Fruit fly (Drosophila melanogaster) whole organism, embryonic: ENCODE data around the gene RpL4.

Experiments
- ATbp ChIP-seq: fragments of 200-800 bp; sonication (Bioruptor generic); optimal IDR thresholded peaks from 2 replicates; lab custom pipeline; 2017; ENCODE audit warnings: missing biosample characterization, mild to moderate bottlenecking, missing genetic modification characterization, missing genetic modification reagents
- Aef1 ChIP-seq: fragments of 200-800 bp; sonication (Bioruptor generic); IDR thresholded peaks from 3 replicates; pipeline ENCODE4 v1.3.6; 2022; ENCODE audit warnings: missing biosample characterization, missing genetic modification characterization
- Atf3 ChIP-seq: fragments of 200-800 bp; sonication (Bioruptor generic); optimal IDR thresholded peaks from 3 replicates; lab custom pipeline; 2016; ENCODE audit warnings: missing biosample characterization, missing genetic modification characterization
- BEAF-32 ChIP-seq: fragments of 200-800 bp; sonication (Bioruptor generic); optimal IDR thresholded peaks from 3 replicates; lab custom pipeline; 2017; ENCODE audit warnings: missing biosample characterization, missing genetic modification characterization, mild to moderate bottlenecking, moderate library complexity, missing genetic modification reagents
- CG10267 ChIP-seq: fragments of 200-800 bp; sonication (Bioruptor generic); optimal IDR thresholded peaks from 2 replicates; lab custom pipeline; 2018; ENCODE audit warnings: missing biosample characterization, mild to moderate bottlenecking, missing genetic modification characterization, moderate library complexity
- CG10979 ChIP-seq: fragments of 200-800 bp; sonication (Bioruptor generic); optimal IDR thresholded peaks from 2 replicates; lab custom pipeline; 2018; ENCODE audit warnings: missing biosample characterization, mild to moderate bottlenecking, missing genetic modification characterization, moderate library complexity
- CG12236 ChIP-seq: fragments of 200-800 bp; sonication (Bioruptor generic); optimal IDR thresholded peaks from 2 replicates; lab custom pipeline; 2016; ENCODE audit warnings: missing biosample characterization, missing genetic modification characterization
- CG17328 ChIP-seq: fragments of 200-800 bp; sonication (Bioruptor generic); IDR thresholded peaks from 2 replicates; pipeline ENCODE4 v1.3.6; 2022; ENCODE audit warnings: missing biosample characterization, missing genetic modification characterization
- CG30431 ChIP-seq: fragments of 200-800 bp; sonication (Bioruptor generic); optimal IDR thresholded peaks from 2 replicates; lab custom pipeline; 2017; ENCODE audit warnings: missing biosample characterization, missing genetic modification characterization
- CG3065 ChIP-seq: fragments of 200-800 bp; sonication (Bioruptor generic); optimal IDR thresholded peaks from 2 replicates; lab custom pipeline; 2016; ENCODE audit warnings: missing biosample characterization, missing genetic modification characterization
- CG31365 ChIP-seq: fragments of 200-800 bp; sonication (Bioruptor generic); optimal IDR thresholded peaks from 2 replicates; lab custom pipeline; 2018; ENCODE audit warnings: missing biosample characterization, mild to moderate bottlenecking, missing genetic modification characterization
- CG4617 ChIP-seq: fragments of 200-800 bp; sonication (Bioruptor generic); optimal IDR thresholded peaks from 3 replicates; lab custom pipeline; 2016; ENCODE audit warnings: missing biosample characterization, missing genetic modification characterization, borderline replicate concordance
- CG6254 ChIP-seq: fragments of 200-800 bp; sonication (Bioruptor generic); optimal IDR thresholded peaks from 3 replicates; lab custom pipeline; 2017; ENCODE audit warnings: mild to moderate bottlenecking, missing biosample characterization, missing genetic modification reagents, missing genetic modification characterization
- CG6654 ChIP-seq: fragments of 200-800 bp; sonication (Bioruptor generic); optimal IDR thresholded peaks from 2 replicates; lab custom pipeline; 2017; ENCODE audit warnings: missing biosample characterization, mild to moderate bottlenecking, missing genetic modification characterization
- CG6689 ChIP-seq: fragments of 200-800 bp; sonication (Bioruptor generic); IDR thresholded peaks from 2 replicates; pipeline ENCODE4 v1.3.6; 2022; ENCODE audit warnings: missing biosample characterization, missing genetic modification characterization
- CG7963 ChIP-seq: fragments of 200-800 bp; sonication (Bioruptor generic); IDR thresholded peaks from 3 replicates; pipeline ENCODE4 v1.3.6; 2022; ENCODE audit warnings: missing biosample characterization, missing genetic modification characterization; ENCODE audit not compliant: partially characterized antibody
- CG8290 ChIP-seq, 3 experiments: fragments of 200-800 bp; sonication (Bioruptor generic); optimal IDR thresholded peaks; 2 replicates each; lab custom pipeline; 2016 to 2019; ENCODE audit warnings: missing biosample characterization in 3 of 3, missing genetic modification characterization in 3 of 3, mild to moderate bottlenecking in 2 of 3, moderate library complexity in 1 of 3
- CG9437 ChIP-seq: fragments of 200-800 bp; sonication (Bioruptor generic); optimal IDR thresholded peaks from 2 replicates; lab custom pipeline; 2018; ENCODE audit warnings: missing biosample characterization, mild to moderate bottlenecking, missing genetic modification characterization
- CHES-1-like ChIP-seq: fragments of 200-800 bp; sonication (Bioruptor generic); optimal IDR thresholded peaks from 2 replicates; lab custom pipeline; 2016; ENCODE audit warnings: missing biosample characterization, missing genetic modification characterization
- Camta ChIP-seq: fragments of 200-800 bp; sonication (Bioruptor generic); optimal IDR thresholded peaks from 2 replicates; lab custom pipeline; 2016; ENCODE audit warnings: missing biosample characterization, missing genetic modification characterization
- CkIIα-i1 ChIP-seq: fragments of 200-800 bp; sonication (Bioruptor generic); IDR thresholded peaks from 2 replicates; pipeline ENCODE4 v1.3.6; 2022; ENCODE audit warnings: missing biosample characterization, missing genetic modification characterization
- Dfd ChIP-seq, 2 experiments: fragments of >200 bp; optimal IDR thresholded peaks; 2 replicates each; lab custom pipeline; 2017; ENCODE audit warnings: missing biosample characterization in 2 of 2, missing genetic modification characterization in 2 of 2
- Elba2 ChIP-seq: fragments of 200-800 bp; sonication (Bioruptor generic); optimal IDR thresholded peaks from 3 replicates; lab custom pipeline; 2016; ENCODE audit warnings: missing biosample characterization, missing genetic modification characterization
- Fer1 ChIP-seq: fragments of 200-800 bp; sonication (Bioruptor generic); optimal IDR thresholded peaks from 2 replicates; lab custom pipeline; 2017; ENCODE audit warnings: missing biosample characterization, mild to moderate bottlenecking, missing genetic modification characterization
- GATAe ChIP-seq: fragments of 200-800 bp; sonication (Bioruptor generic); conservative IDR thresholded peaks from 2 replicates; pipeline ENCODE4 v1.3.6; 2022; ENCODE audit warnings: missing biosample characterization, missing genetic modification characterization
- MBD-R2 ChIP-seq: fragments of 200-800 bp; sonication (Bioruptor generic); IDR thresholded peaks from 2 replicates; pipeline ENCODE4 v1.3.6; 2022; ENCODE audit warnings: missing biosample characterization, missing genetic modification characterization
- Mad ChIP-seq: fragments of 200-800 bp; sonication (Bioruptor generic); optimal IDR thresholded peaks from 2 replicates; lab custom pipeline; 2016; ENCODE audit warnings: missing biosample characterization, missing genetic modification characterization
- Med ChIP-seq: fragments of 200-800 bp; sonication (Bioruptor generic); peaks from one replicate; lab custom pipeline; 2016; ENCODE audit warnings: missing biosample characterization, missing genetic modification characterization, mild to moderate bottlenecking, inconsistent platforms, moderate library complexity
- Nf-YC ChIP-seq: fragments of 200-800 bp; optimal IDR thresholded peaks from 3 replicates; lab custom pipeline; 2019; ENCODE audit warnings: missing biosample characterization, mild to moderate bottlenecking, missing genetic modification characterization, moderate library complexity
- Pdp1 ChIP-seq, 2 experiments: fragments of 200-800 bp; sonication (Bioruptor generic); optimal IDR thresholded peaks; 3 replicates each; lab custom pipeline; 2016; ENCODE audit warnings: missing biosample characterization in 2 of 2, missing genetic modification characterization in 2 of 2, mild to moderate bottlenecking in 1 of 2, moderate library complexity in 1 of 2
- Ptx1 ChIP-seq: fragments of 200-800 bp; sonication (Bioruptor generic); IDR thresholded peaks from 2 replicates; pipeline ENCODE4 v1.3.6; 2022; ENCODE audit warnings: missing biosample characterization, missing genetic modification characterization
- ara ChIP-seq: fragments of 200-800 bp; sonication (Bioruptor generic); IDR thresholded peaks from 2 replicates; pipeline ENCODE4 v1.3.6; 2022; ENCODE audit warnings: missing biosample characterization, missing genetic modification characterization
- chif ChIP-seq, 2 experiments: fragments of 200-800 bp; sonication (Bioruptor generic); optimal IDR thresholded peaks; 3 replicates each; lab custom pipeline; 2016; ENCODE audit warnings: missing biosample characterization in 2 of 2, missing genetic modification characterization in 2 of 2
- disco-r ChIP-seq: fragments of 200-800 bp; sonication (Bioruptor generic); optimal IDR thresholded peaks from 2 replicates; lab custom pipeline; 2016; ENCODE audit warnings: missing biosample characterization, missing genetic modification characterization
- dpn ChIP-seq, 2 experiments: fragments of 200-800 bp; sonication (Bioruptor generic); optimal IDR thresholded peaks; 3 replicates each; lab custom pipeline; 2016; ENCODE audit warnings: missing biosample characterization in 2 of 2, missing genetic modification characterization in 2 of 2
- exex ChIP-seq: fragments of 200-800 bp; sonication (Bioruptor generic); optimal IDR thresholded peaks from 4 replicates; lab custom pipeline; 2018; ENCODE audit warnings: missing biosample characterization, mild to moderate bottlenecking, missing genetic modification characterization, moderate library complexity
- fru ChIP-seq: fragments of >200 bp; optimal IDR thresholded peaks from 2 replicates; lab custom pipeline; 2017
- gsb ChIP-seq: fragments of 200-800 bp; sonication (Bioruptor generic); IDR thresholded peaks from 2 replicates; pipeline ENCODE4 v1.3.6; 2022; ENCODE audit warnings: missing biosample characterization, missing genetic modification characterization
- jigr1 ChIP-seq: fragments of 200-800 bp; sonication (Bioruptor generic); IDR thresholded peaks from 3 replicates; pipeline ENCODE4 v1.3.6; 2022; ENCODE audit warnings: missing biosample characterization, missing genetic modification characterization
- lbe ChIP-seq: fragments of 200-800 bp; sonication (Bioruptor generic); optimal IDR thresholded peaks from 2 replicates; lab custom pipeline; 2016; ENCODE audit warnings: missing biosample characterization, mild to moderate bottlenecking, missing genetic modification characterization
- mam ChIP-seq: fragments of 200-800 bp; sonication (Bioruptor generic); optimal IDR thresholded peaks from 3 replicates; lab custom pipeline; 2016; ENCODE audit warnings: missing biosample characterization, missing genetic modification characterization
- onecut ChIP-seq: fragments of 200-800 bp; sonication (Bioruptor generic); IDR thresholded peaks from 2 replicates; pipeline ENCODE4 v1.3.6; 2022; ENCODE audit warnings: missing biosample characterization, missing genetic modification characterization
- org-1 ChIP-seq: fragments of 200-800 bp; sonication (Bioruptor generic); optimal IDR thresholded peaks from 2 replicates; lab custom pipeline; 2017; ENCODE audit warnings: missing biosample characterization, missing genetic modification characterization
- pb ChIP-seq: fragments of 200-800 bp; sonication (Bioruptor generic); optimal IDR thresholded peaks from 3 replicates; lab custom pipeline; 2016; ENCODE audit warnings: missing biosample characterization, missing genetic modification characterization
- pros ChIP-seq: fragments of 200-800 bp; sonication (Bioruptor generic); optimal IDR thresholded peaks from 3 replicates; lab custom pipeline; 2019; ENCODE audit warnings: missing biosample characterization, mild to moderate bottlenecking, missing genetic modification characterization, moderate library complexity
- repo ChIP-seq: fragments of 200-800 bp; sonication (Bioruptor generic); optimal IDR thresholded peaks from 2 replicates; lab custom pipeline; 2016; ENCODE audit warnings: missing biosample characterization, missing genetic modification characterization
- salm ChIP-seq: fragments of 200-800 bp; sonication (Bioruptor generic); optimal IDR thresholded peaks from 2 replicates; lab custom pipeline; 2018; ENCODE audit warnings: missing biosample characterization, mild to moderate bottlenecking, missing genetic modification characterization
- sd ChIP-seq: fragments of 200-800 bp; sonication (Bioruptor generic); optimal IDR thresholded peaks from 3 replicates; lab custom pipeline; 2018; ENCODE audit warnings: missing biosample characterization, mild to moderate bottlenecking, missing genetic modification characterization, moderate library complexity
- sug ChIP-seq: fragments of 200-800 bp; optimal IDR thresholded peaks from 2 replicates; lab custom pipeline; 2019; ENCODE audit warnings: missing biosample characterization, mild to moderate bottlenecking, missing genetic modification characterization, moderate library complexity
- tx ChIP-seq: fragments of 200-800 bp; sonication (Bioruptor generic); optimal IDR thresholded peaks from 2 replicates; lab custom pipeline; 2016; ENCODE audit warnings: missing biosample characterization, missing genetic modification characterization
- vfl ChIP-seq: fragments of 200-800 bp; sonication (Bioruptor generic); optimal IDR thresholded peaks from 2 replicates; lab custom pipeline; 2016; ENCODE audit warnings: missing biosample characterization, missing genetic modification characterization
- yki ChIP-seq: fragments of >200 bp; optimal IDR thresholded peaks from 3 replicates; lab custom pipeline; 2018

The RpL4 gene

DNA sequence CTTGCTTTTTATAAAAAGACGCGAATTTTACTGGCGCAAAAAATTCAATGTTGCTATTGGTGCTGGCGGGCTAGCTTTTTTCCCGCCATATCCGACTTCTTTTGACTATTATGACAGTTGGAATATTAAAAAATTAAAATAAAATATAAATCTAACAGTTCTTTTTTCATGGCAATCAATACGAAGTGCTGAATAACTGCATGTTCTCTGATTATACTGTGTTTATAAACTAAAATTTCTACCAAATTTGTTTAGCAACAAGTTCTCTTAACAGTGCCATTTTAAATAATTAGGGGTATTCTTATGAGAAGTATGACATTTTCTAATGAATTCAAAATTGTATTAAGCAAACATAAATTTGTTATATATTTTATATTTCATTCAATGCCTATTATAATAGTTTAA, 3.2 kb upstream of the RpL4 start, which contains the start of gene Boh1 (continued):
- TF ChIP-seq CG31365 (tag; lab: Kevin White, UChicago) = no peak
- no peak for TF ChIP-seq repo (GFP tag; lab: Kevin White, UChicago)
- no peak for TF ChIP-seq onecut
- TF ChIP-seq CG30431 = no peak
- TF ChIP-seq Camta (GFP tag; lab: Kevin White, UChicago) = no peak
- no peak for TF ChIP-seq Mad
- no peak for TF ChIP-seq CG9437 (GFP tag; lab: Kevin White, UChicago)
- peak in 1 of 2 experiments; percentile 9 for TF ChIP-seq dpn (GFP tag; optimal IDR thresholded peaks at IDR 0.05; lab: Kevin White, UChicago)
- TF ChIP-seq Aef1 = no peak
- no peak for TF ChIP-seq CG6654 (GFP tag; lab: Kevin White, UChicago)
- no peak for TF ChIP-seq yki (lab: Kevin White, UChicago)
- no peak for TF ChIP-seq salm (tag; lab: Kevin White, UChicago)
- no peak for TF ChIP-seq CG17328 (GFP tag; lab: Robert Waterston, UW)
- peak; percentile 36 for TF ChIP-seq CG10979
- no peak for TF ChIP-seq CG6254 (GFP tag; lab: Kevin White, UChicago)
- no peak for TF ChIP-seq sd (tag; lab: Kevin White, UChicago)
- no peak for TF ChIP-seq CG4617
- no peak for TF ChIP-seq pb (GFP tag; lab: Kevin White, UChicago)
- no peak for TF ChIP-seq mam
- no peak for TF ChIP-seq CG12236 (GFP tag; lab: Kevin White, UChicago)
- TF ChIP-seq Fer1 = peak; percentile 53
- no peak for TF ChIP-seq Ptx1 (GFP tag; lab: Robert Waterston, UW)
- no peak for TF ChIP-seq disco-r (GFP tag; lab: Kevin White, UChicago)
- TF ChIP-seq CkIIα-i1 (GFP tag; lab: Robert Waterston, UW) = no peak
- no peak; the same call in 2 of the 3 replicates for TF ChIP-seq jigr1
- TF ChIP-seq tx = no peak
- no peak for TF ChIP-seq CHES-1-like
- TF ChIP-seq Elba2 (GFP tag; lab: Kevin White, UChicago) = no peak
- no peak for TF ChIP-seq org-1 (GFP tag; lab: Kevin White, UChicago)
- TF ChIP-seq CG8290 (GFP tag; optimal IDR thresholded peaks at IDR 0.05; lab: Kevin White, UChicago) = no peak
- no peak for TF ChIP-seq CG8290 (tag; optimal IDR thresholded peaks at IDR 0.05; lab: Kevin White, UChicago)
- TF ChIP-seq exex (tag; lab: Kevin White, UChicago) = no peak
- no peak for TF ChIP-seq CG3065 (GFP tag; lab: Kevin White, UChicago)
- no peak for TF ChIP-seq CG7963 (GFP tag; lab: Robert Waterston, UW)
- no peak for TF ChIP-seq GATAe (GFP tag; lab: Robert Waterston, UW)
- TF ChIP-seq Nf-YC (tag; lab: Kevin White, UChicago) = peak; percentile 59
- TF ChIP-seq fru = no peak
- TF ChIP-seq MBD-R2 = peak; percentile 53; the same call in 1 of the 2 replicates
- no peak for TF ChIP-seq pros (GFP tag; lab: Kevin White, UChicago)
- no peak for TF ChIP-seq ATbp (GFP tag; lab: Kevin White, UChicago)
- no peak for TF ChIP-seq Atf3 (GFP tag; lab: Kevin White, UChicago)
- TF ChIP-seq chif (GFP tag; optimal IDR thresholded peaks at IDR 0.05; lab: Kevin White, UChicago) = no peak
- TF ChIP-seq ara (GFP tag; lab: Robert Waterston, UW) = no peak
- TF ChIP-seq Dfd (GFP tag; optimal IDR thresholded peaks at IDR 0.05; lab: Kevin White, UChicago) = no peak
- peak; percentile 8 for TF ChIP-seq BEAF-32 (GFP tag; lab: Kevin White, UChicago)
- peak; percentile 69 for TF ChIP-seq Med (GFP tag; lab: Kevin White, UChicago)
- no peak for TF ChIP-seq gsb
- TF ChIP-seq lbe = peak; percentile 13
- no peak for TF ChIP-seq vfl (GFP tag; lab: Kevin White, UChicago)
- TF ChIP-seq CG6689 (GFP tag; lab: Robert Waterston, UW) = 0 out of 2 replicates have a peak, but pooled peaks have one; percentile 27
- peak; percentile 76 for TF ChIP-seq CG10267 (tag; lab: Kevin White, UChicago)
- TF ChIP-seq sug (tag; lab: Kevin White, UChicago) = peak; percentile 48
- peak in 1 of 2 experiments; percentile 7 for TF ChIP-seq Pdp1 (GFP tag; optimal IDR thresholded peaks at IDR 0.05; lab: Kevin White, UChicago)
